Worm (Caenorhabditis elegans): ENCODE measurements around the gene F55H2.5.
A peak's percentile ranks its signal among the peaks of the same experiment; 100 is the strongest.

Gene F55H2.5

DNA sequence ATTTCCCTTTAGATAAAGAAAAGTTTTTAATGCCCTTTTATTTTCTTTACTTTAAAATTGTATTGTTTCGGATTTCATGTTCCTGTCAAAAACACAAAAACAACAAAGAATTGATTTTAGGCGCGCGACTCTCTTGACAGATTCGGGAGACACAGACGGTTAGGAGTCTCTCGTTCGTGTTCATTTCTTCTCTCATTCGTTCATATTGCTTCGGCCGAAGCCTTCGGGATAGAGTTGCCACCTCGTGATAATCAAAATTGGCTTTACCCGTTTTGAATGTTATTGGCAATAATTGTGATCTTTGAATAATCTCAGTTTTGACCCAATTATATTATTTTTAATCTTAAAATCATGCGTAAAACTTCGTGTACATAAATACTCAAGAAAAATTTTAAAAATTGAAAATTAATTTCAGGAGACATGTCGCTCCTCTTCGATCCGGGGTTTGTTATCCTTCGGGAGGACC, at the start of gene F55H2.5:
Gene F55H2.5 (plus strand): TSS at position 416 of the 466 bp plus-strand sequence.
- TF ChIP-seq fos-1 (tag; optimal IDR thresholded peaks at IDR 0.05) (no peak), jun-1 (tag; optimal IDR thresholded peaks at IDR 0.05) (no peak), nhr-237 (tag; optimal IDR thresholded peaks at IDR 0.05) (no peak), tbx-2 (tag; optimal IDR thresholded peaks at IDR 0.05) (no peak), ceh-16 (tag; optimal IDR thresholded peaks at IDR 0.05) (no peak), unc-62 (GFP tag; optimal IDR thresholded peaks at IDR 0.05) (no peak), ztf-11 (tag; optimal IDR thresholded peaks at IDR 0.05) (no peak), lsy-12 (tag; optimal IDR thresholded peaks at IDR 0.05) (no peak), unc-39 (tag; optimal IDR thresholded peaks at IDR 0.05) (no peak), elt-2 (tag; optimal IDR thresholded peaks at IDR 0.05) (no peak), nhr-67 (tag; optimal IDR thresholded peaks at IDR 0.05) (no peak), ceh-28 (tag; optimal IDR thresholded peaks at IDR 0.05) (no peak), nhr-76 (tag; optimal IDR thresholded peaks at IDR 0.05) (no peak), nhr-11 (tag; optimal IDR thresholded peaks at IDR 0.05) (no peak), ceh-9 (tag; optimal IDR thresholded peaks at IDR 0.05) (no peak), ceh-82 (tag; optimal IDR thresholded peaks at IDR 0.05) (no peak), egl-27 (tag; optimal IDR thresholded peaks at IDR 0.05) (no peak), fkh-10 (GFP tag; optimal IDR thresholded peaks at IDR 0.05) (no peak), nhr-25 (tag; optimal IDR thresholded peaks at IDR 0.05) (no peak), mml-1 (tag; optimal IDR thresholded peaks at IDR 0.05) (no peak), fkh-2 (tag; optimal IDR thresholded peaks at IDR 0.05) (no peak), daf-12 (tag; optimal IDR thresholded peaks at IDR 0.05) (no peak), nfya-1 (tag; optimal IDR thresholded peaks at IDR 0.05; ENCODE audit: insufficient read depth) (peak; percentile 18), nhr-23 (tag; optimal IDR thresholded peaks at IDR 0.05) (no peak), zag-1 (tag; optimal IDR thresholded peaks at IDR 0.05) (no peak), nhr-12 (tag; optimal IDR thresholded peaks at IDR 0.05) (no peak), nhr-28 (tag; optimal IDR thresholded peaks at IDR 0.05) (no peak), sea-2 (GFP tag; optimal IDR thresholded peaks at IDR 0.05) (no peak), ZK546.5 (tag; optimal IDR thresholded peaks at IDR 0.05) (no peak), hmg-11 (tag; optimal IDR thresholded peaks at IDR 0.05) (peak; percentile 31), egl-5 (tag; optimal IDR thresholded peaks at IDR 0.05) (no peak), elt-1 (tag; optimal IDR thresholded peaks at IDR 0.05) (no peak), ama-1 (optimal IDR thresholded peaks at IDR 0.05) (peak; percentile 43), lin-15B (tag; optimal IDR thresholded peaks at IDR 0.05) (peak; percentile 2), eor-1 (tag; optimal IDR thresholded peaks at IDR 0.05) (no peak), mdl-1 (tag; optimal IDR thresholded peaks at IDR 0.05) (no peak), pha-4 (tag; optimal IDR thresholded peaks at IDR 0.05) (peak; percentile 5), aly-2 (tag; optimal IDR thresholded peaks at IDR 0.05) (no peak), elt-3 (tag; optimal IDR thresholded peaks at IDR 0.05) (no peak)

DNA sequence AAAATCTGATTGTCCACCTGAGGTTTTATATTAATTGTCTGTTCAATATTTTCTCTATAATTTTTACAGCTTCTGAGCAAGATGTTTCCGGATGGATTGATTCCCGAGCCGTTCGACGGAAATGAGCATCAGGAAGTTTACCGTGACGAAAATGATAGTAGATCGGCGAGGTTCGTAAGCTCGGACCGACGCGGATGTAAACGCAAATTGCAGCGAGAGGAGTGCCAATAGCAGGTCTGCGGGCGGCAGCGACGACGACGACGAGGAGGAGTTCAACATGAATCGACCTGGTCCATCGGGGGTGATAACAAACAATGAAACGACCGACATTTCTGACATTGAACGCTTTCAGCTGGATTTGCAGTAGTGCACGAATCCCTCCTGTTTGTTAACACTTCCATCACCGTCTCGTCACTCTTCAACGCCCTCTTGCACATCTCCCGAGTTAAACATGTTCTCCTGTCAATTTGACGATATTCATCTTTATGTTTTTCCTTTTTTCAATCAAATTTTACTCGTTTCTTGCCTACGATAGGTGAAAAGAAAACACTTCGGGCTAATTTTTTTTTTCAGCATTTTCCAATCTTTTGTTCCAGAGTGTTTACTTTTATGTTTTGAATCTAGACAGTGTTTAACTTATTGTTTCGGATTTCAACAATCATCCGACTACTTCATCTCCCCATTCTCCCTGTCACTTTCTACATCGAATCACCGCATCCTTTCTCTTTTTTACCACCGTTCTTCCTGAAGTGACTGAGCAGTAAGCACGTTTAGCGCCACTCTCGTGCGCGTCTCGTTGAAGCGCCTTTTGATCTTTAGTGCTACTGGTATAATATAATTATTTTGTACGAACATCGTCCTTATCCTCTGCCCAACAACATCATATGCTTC, 49.1 kb upstream of the F55H2.5 start:
- TF ChIP-seq egl-27 (tag; optimal IDR thresholded peaks at IDR 0.05), result no peak
- peak; percentile 14 for TF ChIP-seq R02D3.7 (tag; optimal IDR thresholded peaks at IDR 0.05)
- no peak for TF ChIP-seq nhr-237 (tag; optimal IDR thresholded peaks at IDR 0.05)

DNA sequence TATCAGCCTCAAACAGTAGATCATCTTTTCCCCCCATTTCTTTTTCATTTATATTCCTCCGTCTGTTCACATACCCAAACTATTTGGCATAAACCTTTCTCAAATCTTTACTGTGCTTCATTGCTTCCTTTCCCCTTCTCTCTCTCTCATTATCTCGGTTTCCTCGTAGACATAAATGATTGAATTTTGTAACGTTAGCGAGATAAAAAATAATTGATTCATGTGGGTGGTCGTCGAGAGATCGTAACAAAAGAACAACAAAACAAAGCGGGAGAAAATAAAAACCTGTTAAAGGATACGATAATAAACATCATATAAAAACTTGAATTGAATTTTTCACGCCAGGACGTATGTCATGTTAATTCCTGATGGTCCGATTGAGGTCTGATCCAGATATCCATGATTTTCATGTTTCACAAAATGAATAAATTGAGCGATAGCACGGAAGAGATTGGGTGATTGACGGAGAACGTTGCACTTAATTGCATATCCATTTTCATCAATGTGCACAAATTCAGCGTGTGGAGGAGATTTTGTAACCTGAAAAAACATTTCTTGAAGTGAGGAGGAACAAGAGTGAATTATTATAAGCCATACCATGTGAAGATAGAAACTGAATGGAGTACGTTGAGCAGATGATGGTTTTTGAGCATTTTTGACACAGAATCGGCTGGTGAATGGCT, 48.3 kb upstream of the F55H2.5 start:
- no peak for TF ChIP-seq skn-1 (tag; optimal IDR thresholded peaks at IDR 0.05)
- TF ChIP-seq unc-62 (GFP tag; optimal IDR thresholded peaks at IDR 0.05), result no peak
- TF ChIP-seq nhr-23 (tag; optimal IDR thresholded peaks at IDR 0.05), result peak; percentile 17
- no peak for TF ChIP-seq mml-1 (tag; optimal IDR thresholded peaks at IDR 0.05)
- no peak for TF ChIP-seq lin-39 (tag; optimal IDR thresholded peaks at IDR 0.05)
- no peak for TF ChIP-seq elt-1 (tag; optimal IDR thresholded peaks at IDR 0.05)
